Worm (Caenorhabditis elegans) whole organism, L1 larva: ENCODE results near the gene hst-3.2.

Experiments used
- Y116A8C.19 ChIP-seq: sonication (generic microtip); optimal IDR thresholded peaks from 2 replicates; lab custom pipeline; 2016; ENCODE audit warnings: missing compliant biosample characterization, missing genetic modification characterization, borderline replicate concordance
- aha-1 ChIP-seq: fragments of 150-350 bp; optimal IDR thresholded peaks from 2 replicates; lab custom pipeline; 2014; ENCODE audit warnings: missing biosample characterization, missing genetic modification characterization
- alr-1 ChIP-seq: fragments of 200-800 bp; sonication (Bioruptor generic); optimal IDR thresholded peaks from 2 replicates; lab custom pipeline; 2018; ENCODE audit warnings: borderline replicate concordance, mild to moderate bottlenecking, missing genetic modification characterization, missing compliant biosample characterization
- aly-2 ChIP-seq: fragments of 150-350 bp; optimal IDR thresholded peaks from 2 replicates; lab custom pipeline; 2014; ENCODE audit warnings: missing biosample characterization, missing genetic modification characterization
- ama-1 ChIP-seq: fragments of 150-350 bp; optimal IDR thresholded peaks from 2 replicates; lab custom pipeline; 2014
- ceh-8 ChIP-seq: fragments of 200-800 bp; sonication (Bioruptor generic); optimal IDR thresholded peaks from 2 replicates; lab custom pipeline; 2018; ENCODE audit warnings: mild to moderate bottlenecking, missing genetic modification characterization, moderate library complexity, missing compliant biosample characterization
- ceh-82 ChIP-seq, 3 experiments: fragments of 150-350 bp in 1 of 3; sonication (generic microtip) in 2 of 3; optimal IDR thresholded peaks; 2 replicates each; lab custom pipeline; 2014 to 2017; ENCODE audit warnings: missing biosample characterization in 3 of 3, missing genetic modification characterization in 3 of 3
- ceh-90 ChIP-seq: sonication (generic microtip); optimal IDR thresholded peaks from 2 replicates; lab custom pipeline; 2016; ENCODE audit warnings: missing genetic modification characterization, missing compliant biosample characterization
- dsc-1 ChIP-seq: sonication (generic microtip); optimal IDR thresholded peaks from 2 replicates; lab custom pipeline; 2016; ENCODE audit warnings: mild to moderate bottlenecking, missing genetic modification characterization, missing compliant biosample characterization
- efl-1 ChIP-seq, 4 experiments: fragments of 150-350 bp; optimal IDR thresholded peaks in 3 of 4; peaks in 1 of 4; 1 replicate in 1 of 4; 2 replicates in 3 of 4; lab custom pipeline; 2014; ENCODE audit warnings: missing biosample characterization in 2 of 4, missing genetic modification characterization in 2 of 4, missing genetic modification reagents in 2 of 4
- efl-3 ChIP-seq: fragments of 200-800 bp; sonication (Bioruptor generic); optimal IDR thresholded peaks from 2 replicates; lab custom pipeline; 2018; ENCODE audit warnings: mild to moderate bottlenecking, missing genetic modification characterization, missing compliant biosample characterization
- egl-13 ChIP-seq: sonication (generic microtip); optimal IDR thresholded peaks from 2 replicates; lab custom pipeline; 2016; ENCODE audit warnings: missing genotype, missing genetic modification reagents, missing genetic modification characterization, missing compliant biosample characterization
- elt-3 ChIP-seq, 6 experiments: fragments of 150-350 bp in 1 of 6; sonication (generic microtip); optimal IDR thresholded peaks; 2 replicates each; lab custom pipeline; 2017 to 2018; ENCODE audit warnings: missing biosample characterization in 6 of 6, missing genetic modification characterization in 6 of 6, inconsistent platforms in 1 of 6
- ets-5 ChIP-seq: fragments of 200-800 bp; sonication (Bioruptor generic); IDR thresholded peaks from 2 replicates; pipeline ENCODE4 v1.3.6; 2022; ENCODE audit warnings: missing genetic modification characterization, missing compliant biosample characterization
- hlh-17 ChIP-seq: fragments of 200-800 bp; sonication (Bioruptor generic); optimal IDR thresholded peaks from 2 replicates; lab custom pipeline; 2018; ENCODE audit warnings: missing genetic modification characterization, mild to moderate bottlenecking, missing compliant biosample characterization, moderate library complexity, borderline replicate concordance
- hlh-4 ChIP-seq: sonication (generic microtip); optimal IDR thresholded peaks from 2 replicates; lab custom pipeline; 2016; ENCODE audit warnings: mild to moderate bottlenecking, missing genetic modification characterization, missing compliant biosample characterization
- hpl-2 ChIP-seq: fragments of 150-350 bp; optimal IDR thresholded peaks from 2 replicates; lab custom pipeline; 2014; ENCODE audit warnings: missing biosample characterization, missing genetic modification reagents, missing genetic modification characterization
- isw-1 ChIP-seq: fragments of 200-800 bp; sonication (Bioruptor generic); IDR thresholded peaks from 2 replicates; pipeline ENCODE4 v1.3.6; 2022; ENCODE audit warnings: missing genetic modification characterization, missing compliant biosample characterization
- lin-14 ChIP-seq: fragments of 200-800 bp; sonication (Bioruptor generic); optimal IDR thresholded peaks from 2 replicates; lab custom pipeline; 2018; ENCODE audit warnings: mild to moderate bottlenecking, missing genetic modification characterization, moderate library complexity, missing compliant biosample characterization
- lin-35 ChIP-seq, 2 experiments: fragments of 150-350 bp; optimal IDR thresholded peaks; 2 replicates each; lab custom pipeline; 2014; ENCODE audit warnings: missing biosample characterization in 2 of 2, missing genetic modification characterization in 2 of 2, missing genetic modification reagents in 2 of 2
- lir-3 ChIP-seq: sonication (generic microtip); optimal IDR thresholded peaks from 2 replicates; lab custom pipeline; 2016; ENCODE audit warnings: mild to moderate bottlenecking, missing genetic modification characterization, moderate library complexity, missing compliant biosample characterization; ENCODE audit not compliant: poor library complexity
- mab-9 ChIP-seq: fragments of 200-800 bp; sonication (Bioruptor generic); IDR thresholded peaks from 2 replicates; pipeline ENCODE4 v1.3.6; 2022; ENCODE audit warnings: missing genetic modification reagents, missing genetic modification characterization, missing compliant biosample characterization
- nhr-20 ChIP-seq: sonication (generic microtip); optimal IDR thresholded peaks from 2 replicates; lab custom pipeline; 2016; ENCODE audit warnings: mild to moderate bottlenecking, missing genetic modification characterization, missing compliant biosample characterization
- nhr-237 ChIP-seq: fragments of 150-350 bp; optimal IDR thresholded peaks from 2 replicates; lab custom pipeline; 2014; ENCODE audit warnings: missing biosample characterization, missing genetic modification characterization
- nhr-47 ChIP-seq: sonication (generic microtip); optimal IDR thresholded peaks from 2 replicates; lab custom pipeline; 2016; ENCODE audit warnings: mild to moderate bottlenecking, missing genetic modification characterization, moderate library complexity, missing compliant biosample characterization
- nhr-84 ChIP-seq: sonication (generic microtip); optimal IDR thresholded peaks from 2 replicates; lab custom pipeline; 2017; ENCODE audit warnings: missing biosample characterization, missing genetic modification characterization
- nhr-85 ChIP-seq: sonication (generic microtip); peaks from one replicate; lab custom pipeline; 2016; ENCODE audit warnings: missing genetic modification characterization, inconsistent platforms, missing compliant biosample characterization
- nhr-90 ChIP-seq: sonication (generic microtip); optimal IDR thresholded peaks from 2 replicates; lab custom pipeline; 2016; ENCODE audit warnings: mild to moderate bottlenecking, missing genetic modification characterization, missing compliant biosample characterization; ENCODE audit not compliant: poor library complexity
- pag-3 ChIP-seq: sonication (generic microtip); optimal IDR thresholded peaks from 2 replicates; lab custom pipeline; 2017; ENCODE audit warnings: missing genetic modification characterization, mild to moderate bottlenecking, missing compliant biosample characterization, antibody characterized with exemption, borderline replicate concordance; ENCODE audit not compliant: insufficient read depth
- pqm-1 ChIP-seq: sonication (generic microtip); optimal IDR thresholded peaks from 3 replicates; lab custom pipeline; 2017; ENCODE audit warnings: missing biosample characterization, missing genetic modification characterization
- rnt-1 ChIP-seq: sonication (generic microtip); optimal IDR thresholded peaks from 2 replicates; lab custom pipeline; 2016; ENCODE audit warnings: mild to moderate bottlenecking, missing genetic modification characterization, moderate library complexity, missing compliant biosample characterization
- skn-1 ChIP-seq: fragments of 150-350 bp; optimal IDR thresholded peaks from 2 replicates; lab custom pipeline; 2014; ENCODE audit warnings: missing biosample characterization, missing genetic modification characterization
- snpc-4 ChIP-seq: fragments of 150-350 bp; optimal IDR thresholded peaks from 2 replicates; lab custom pipeline; 2014; ENCODE audit warnings: missing biosample characterization, missing genetic modification characterization
- snu-23 ChIP-seq: sonication (generic microtip); optimal IDR thresholded peaks from 2 replicates; lab custom pipeline; 2016; ENCODE audit warnings: missing genetic modification characterization, missing compliant biosample characterization
- sox-4 ChIP-seq: sonication (generic microtip); optimal IDR thresholded peaks from 2 replicates; lab custom pipeline; 2016; ENCODE audit warnings: missing genetic modification characterization, missing compliant biosample characterization
- sptf-1 ChIP-seq: fragments of 150-350 bp; optimal IDR thresholded peaks from 2 replicates; lab custom pipeline; 2014; ENCODE audit warnings: missing biosample characterization, missing genetic modification characterization
- sup-37 ChIP-seq: fragments of 200-800 bp; sonication (Bioruptor generic); optimal IDR thresholded peaks from 2 replicates; lab custom pipeline; 2018; ENCODE audit warnings: mild to moderate bottlenecking, missing genetic modification characterization, missing compliant biosample characterization
- unc-86 ChIP-seq: sonication (generic microtip); optimal IDR thresholded peaks from 2 replicates; lab custom pipeline; 2016; ENCODE audit warnings: missing genetic modification characterization, missing compliant biosample characterization
- vab-15 ChIP-seq: sonication (generic microtip); optimal IDR thresholded peaks from 2 replicates; lab custom pipeline; 2017; ENCODE audit warnings: missing genotype, mild to moderate bottlenecking, missing genetic modification characterization, missing compliant biosample characterization
- zag-1 ChIP-seq: fragments of 150-350 bp; optimal IDR thresholded peaks from 2 replicates; lab custom pipeline; 2014; ENCODE audit warnings: missing biosample characterization, missing genetic modification characterization
- zip-4 ChIP-seq: fragments of 200-800 bp; sonication (Bioruptor generic); optimal IDR thresholded peaks from 2 replicates; lab custom pipeline; 2018; ENCODE audit warnings: mild to moderate bottlenecking, missing genetic modification characterization, moderate library complexity, missing compliant biosample characterization

hst-3.2 gene

ce11 chrX:2960703-2961102 is 36.9 kb upstream of the hst-3.2 start:
- TF ChIP-seq ceh-8 (no peak), nhr-85 (no peak), lin-35 (GFP tag; optimal IDR thresholded peaks at IDR 0.05; lab: Kevin White, UChicago) (no peak), nhr-47 (no peak), pqm-1 (no peak), aly-2 (tag; lab: Kevin White, UChicago) (no peak), zag-1 (tag; lab: Kevin White, UChicago) (no peak), lir-3 (tag; lab: Kevin White, UChicago) (no peak), hlh-4 (tag; lab: Kevin White, UChicago) (no peak), vab-15 (tag; lab: Kevin White, UChicago) (no peak), sptf-1 (tag; lab: Kevin White, UChicago) (no peak), zip-4 (GFP tag; lab: Kevin White, UChicago) (no peak), mab-9 (GFP tag; lab: Robert Waterston, UW) (0 out of 2 replicates have a peak, but pooled peaks have one; percentile 28), nhr-20 (tag; lab: Kevin White, UChicago) (no peak), rnt-1 (tag; lab: Kevin White, UChicago) (no peak), snpc-4 (tag; lab: Kevin White, UChicago) (peak; percentile 87), efl-3 (no peak), Y116A8C.19 (tag; lab: Kevin White, UChicago) (no peak), pag-3 (tag; lab: Kevin White, UChicago) (no peak), nhr-84 (tag; lab: Kevin White, UChicago) (no peak), sup-37 (GFP tag; lab: Kevin White, UChicago) (no peak), alr-1 (tag; lab: Kevin White, UChicago) (no peak), efl-1 (optimal IDR thresholded peaks at IDR 0.05; lab: Kevin White, UChicago) (no peak), efl-1 (GFP tag; optimal IDR thresholded peaks at IDR 0.05 in 1 of 2; lab: Kevin White, UChicago) (peak in 1 of 2 experiments; percentile 26), skn-1 (tag; lab: Kevin White, UChicago) (no peak), nhr-90 (no peak), sox-4 (tag; lab: Kevin White, UChicago) (no peak), isw-1 (no peak)

- TF ChIP-seq lin-14 (GFP tag; lab: Kevin White, UChicago) (peak; percentile 58), ceh-90 (tag; lab: Kevin White, UChicago) (no peak), elt-3 (tag; optimal IDR thresholded peaks at IDR 0.05; lab: Kevin White, UChicago) (no peak), skn-1 (tag; lab: Kevin White, UChicago) (no peak), ceh-8 (no peak), nhr-47 (no peak), isw-1 (no peak)
Observed at ce11 chrX:2957446-2957985, 33.7 kb upstream of the hst-3.2 start, which contains the start of gene gbb-1. gbb-1 (plus strand) TSS chrX:2957935.

DNA sequence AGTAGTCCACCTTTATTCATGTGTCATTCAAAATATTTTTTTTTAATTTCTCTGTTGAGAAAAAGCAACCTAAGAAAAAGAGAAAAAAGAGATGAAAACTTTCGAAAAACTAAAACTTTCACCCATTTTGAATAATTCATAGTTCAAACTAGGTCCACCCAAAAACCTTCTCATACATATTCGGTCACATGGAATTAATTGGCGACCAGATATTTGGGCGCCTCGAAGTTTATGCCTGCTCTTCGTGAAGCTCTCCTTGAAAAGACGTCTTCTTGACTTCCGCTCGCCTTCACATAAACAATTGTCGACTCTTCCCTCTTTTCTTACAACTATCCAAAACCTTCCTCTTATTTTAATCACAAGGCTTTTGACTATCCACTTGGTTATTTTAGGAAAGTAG is 31.8 kb upstream of the hst-3.2 start:
- TF ChIP-seq unc-86 (tag; lab: Kevin White, UChicago) = peak; percentile 65
- no peak for TF ChIP-seq hpl-2 (GFP tag; lab: Kevin White, UChicago)
- no peak for TF ChIP-seq elt-3 (tag; optimal IDR thresholded peaks at IDR 0.05; lab: Kevin White, UChicago)
- TF ChIP-seq lin-14 (GFP tag; lab: Kevin White, UChicago) = peak; percentile 49
- no peak for TF ChIP-seq aha-1 (tag; lab: Kevin White, UChicago)
- TF ChIP-seq ets-5 (GFP tag; lab: Robert Waterston, UW) = no peak
- no peak for TF ChIP-seq isw-1
- no peak for TF ChIP-seq lir-3 (tag; lab: Kevin White, UChicago)

DNA sequence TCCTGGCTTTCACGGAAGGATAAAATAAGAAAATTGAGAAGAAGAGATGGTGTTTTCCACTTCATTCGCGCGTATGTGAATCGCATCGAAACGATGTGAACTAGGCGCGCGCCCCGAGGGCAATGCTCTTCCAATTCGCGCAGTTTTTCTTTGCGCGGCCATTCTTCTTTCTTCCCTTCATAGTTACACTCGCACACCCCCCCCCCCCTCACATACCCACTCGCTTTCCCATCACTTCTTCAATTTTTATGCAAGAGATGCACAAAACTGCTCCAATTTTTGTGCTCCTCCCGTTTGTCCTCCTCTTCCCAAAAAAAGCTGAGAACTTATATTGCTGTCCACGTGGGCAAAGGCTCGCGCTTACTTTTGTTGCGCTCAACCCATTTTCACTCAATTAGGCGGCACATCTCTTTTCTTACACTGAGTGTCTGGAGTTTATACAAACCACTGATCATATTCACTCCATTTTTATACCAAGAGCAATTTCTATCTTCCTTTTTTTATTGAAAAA is 29.8 kb upstream of the hst-3.2 start:
- TF ChIP-seq egl-13 (no peak), ceh-82 (tag; optimal IDR thresholded peaks at IDR 0.05; lab: Kevin White, UChicago) (no peak), ama-1 (lab: Kevin White, UChicago) (no peak), hlh-17 (GFP tag; lab: Kevin White, UChicago) (no peak), snu-23 (no peak), lin-14 (GFP tag; lab: Kevin White, UChicago) (peak; percentile 72), aha-1 (tag; lab: Kevin White, UChicago) (no peak), nhr-237 (tag; lab: Kevin White, UChicago) (no peak), ets-5 (GFP tag; lab: Robert Waterston, UW) (no peak), dsc-1 (no peak), aly-2 (tag; lab: Kevin White, UChicago) (no peak), efl-3 (no peak), mab-9 (GFP tag; lab: Robert Waterston, UW) (0 out of 2 replicates have a peak, but pooled peaks have one; percentile 12)
